Worm (Caenorhabditis elegans) whole organism, L1 larva: ENCODE data around the gene pxn-2.

Source experiments
- C04F5.9 ChIP-seq: sonication (generic microtip); optimal IDR thresholded peaks from 2 replicates; lab custom pipeline; 2016; ENCODE audit warnings: missing genetic modification characterization, missing compliant biosample characterization
- C34B4.2 ChIP-seq: sonication (generic microtip); optimal IDR thresholded peaks from 2 replicates; lab custom pipeline; 2017; ENCODE audit warnings: mild to moderate bottlenecking, missing genetic modification characterization, missing compliant biosample characterization
- Y116A8C.19 ChIP-seq: sonication (generic microtip); optimal IDR thresholded peaks from 2 replicates; lab custom pipeline; 2016; ENCODE audit warnings: missing compliant biosample characterization, missing genetic modification characterization, borderline replicate concordance
- aha-1 ChIP-seq: fragments of 150-350 bp; optimal IDR thresholded peaks from 2 replicates; lab custom pipeline; 2014; ENCODE audit warnings: missing biosample characterization, missing genetic modification characterization
- alr-1 ChIP-seq: fragments of 200-800 bp; sonication (Bioruptor generic); optimal IDR thresholded peaks from 2 replicates; lab custom pipeline; 2018; ENCODE audit warnings: borderline replicate concordance, mild to moderate bottlenecking, missing genetic modification characterization, missing compliant biosample characterization
- blmp-1 ChIP-seq: fragments of 150-350 bp; optimal IDR thresholded peaks from 2 replicates; lab custom pipeline; 2014; ENCODE audit warnings: missing biosample characterization, missing genetic modification characterization
- ceh-63 ChIP-seq: fragments of 200-800 bp; sonication (Bioruptor generic); optimal IDR thresholded peaks from 2 replicates; lab custom pipeline; 2018; ENCODE audit warnings: mild to moderate bottlenecking, missing genetic modification characterization, missing compliant biosample characterization
- ceh-88 ChIP-seq: fragments of 200-800 bp; sonication (Bioruptor generic); IDR thresholded peaks from 2 replicates; pipeline ENCODE4 v1.3.6; 2022; ENCODE audit warnings: missing genetic modification characterization, missing compliant biosample characterization
- ceh-90 ChIP-seq: sonication (generic microtip); optimal IDR thresholded peaks from 2 replicates; lab custom pipeline; 2016; ENCODE audit warnings: missing genetic modification characterization, missing compliant biosample characterization
- efl-1 ChIP-seq, 4 experiments: fragments of 150-350 bp; optimal IDR thresholded peaks in 3 of 4; peaks in 1 of 4; 1 replicate in 1 of 4; 2 replicates in 3 of 4; lab custom pipeline; 2014; ENCODE audit warnings: missing biosample characterization in 2 of 4, missing genetic modification characterization in 2 of 4, missing genetic modification reagents in 2 of 4
- egl-27 ChIP-seq, 2 experiments: fragments of 150-350 bp in 1 of 2; sonication (generic microtip); optimal IDR thresholded peaks; 3 replicates each; lab custom pipeline; 2017 to 2018; ENCODE audit warnings: missing biosample characterization in 2 of 2, missing genetic modification characterization in 2 of 2, missing genetic modification reagents in 2 of 2
- elt-2 ChIP-seq: sonication (generic microtip); optimal IDR thresholded peaks from 2 replicates; lab custom pipeline; 2016; ENCODE audit warnings: missing genetic modification characterization, mild to moderate bottlenecking, inconsistent platforms, missing compliant biosample characterization, missing genetic modification reagents
- ets-5 ChIP-seq: fragments of 200-800 bp; sonication (Bioruptor generic); IDR thresholded peaks from 2 replicates; pipeline ENCODE4 v1.3.6; 2022; ENCODE audit warnings: missing genetic modification characterization, missing compliant biosample characterization
- fkh-10 ChIP-seq: sonication (generic microtip); optimal IDR thresholded peaks from 2 replicates; lab custom pipeline; 2017; ENCODE audit warnings: missing biosample characterization, missing genetic modification reagents, missing genetic modification characterization
- fkh-4 ChIP-seq: sonication (generic microtip); optimal IDR thresholded peaks from 2 replicates; lab custom pipeline; 2016; ENCODE audit warnings: missing compliant biosample characterization, missing genetic modification characterization, borderline replicate concordance
- fkh-8 ChIP-seq: sonication (generic microtip); optimal IDR thresholded peaks from 2 replicates; lab custom pipeline; 2016; ENCODE audit warnings: mild to moderate bottlenecking, missing genetic modification characterization, missing compliant biosample characterization
- fos-1 ChIP-seq: fragments of 150-350 bp; optimal IDR thresholded peaks from 2 replicates; lab custom pipeline; 2014; ENCODE audit warnings: missing biosample characterization, missing genetic modification characterization
- hlh-17 ChIP-seq: fragments of 200-800 bp; sonication (Bioruptor generic); optimal IDR thresholded peaks from 2 replicates; lab custom pipeline; 2018; ENCODE audit warnings: missing genetic modification characterization, mild to moderate bottlenecking, missing compliant biosample characterization, moderate library complexity, borderline replicate concordance
- irx-1 ChIP-seq: sonication (generic microtip); optimal IDR thresholded peaks from 2 replicates; lab custom pipeline; 2016; ENCODE audit warnings: missing genetic modification characterization, missing compliant biosample characterization
- lin-13 ChIP-seq: fragments of 150-350 bp; optimal IDR thresholded peaks from 2 replicates; lab custom pipeline; 2014; ENCODE audit warnings: missing biosample characterization, missing genetic modification reagents, missing genetic modification characterization
- lin-35 ChIP-seq, 2 experiments: fragments of 150-350 bp; optimal IDR thresholded peaks; 2 replicates each; lab custom pipeline; 2014; ENCODE audit warnings: missing biosample characterization in 2 of 2, missing genetic modification characterization in 2 of 2, missing genetic modification reagents in 2 of 2
- lin-39 ChIP-seq: fragments of 150-350 bp; optimal IDR thresholded peaks from 2 replicates; lab custom pipeline; 2014; ENCODE audit warnings: missing biosample characterization, missing genetic modification reagents, missing genetic modification characterization
- lir-3 ChIP-seq: sonication (generic microtip); optimal IDR thresholded peaks from 2 replicates; lab custom pipeline; 2016; ENCODE audit warnings: mild to moderate bottlenecking, missing genetic modification characterization, moderate library complexity, missing compliant biosample characterization; ENCODE audit not compliant: poor library complexity
- lsy-2 ChIP-seq, 2 experiments: fragments of 150-350 bp; optimal IDR thresholded peaks; 2 replicates each; lab custom pipeline; 2014; ENCODE audit warnings: missing biosample characterization in 2 of 2, missing genetic modification characterization in 2 of 2
- mab-9 ChIP-seq: fragments of 200-800 bp; sonication (Bioruptor generic); IDR thresholded peaks from 2 replicates; pipeline ENCODE4 v1.3.6; 2022; ENCODE audit warnings: missing genetic modification reagents, missing genetic modification characterization, missing compliant biosample characterization
- mdl-1 ChIP-seq, 2 experiments: fragments of 150-350 bp; optimal IDR thresholded peaks; 2 replicates each; lab custom pipeline; 2014 to 2017; ENCODE audit warnings: missing biosample characterization in 2 of 2, missing genetic modification characterization in 2 of 2, inconsistent platforms in 1 of 2
- nhr-12 ChIP-seq: sonication (generic microtip); optimal IDR thresholded peaks from 2 replicates; lab custom pipeline; 2017; ENCODE audit warnings: missing biosample characterization, missing genetic modification characterization
- nhr-19 ChIP-seq: fragments of 200-800 bp; sonication (Bioruptor generic); conservative IDR thresholded peaks from 2 replicates; pipeline ENCODE4 v1.3.6; 2022; ENCODE audit warnings: missing genetic modification characterization, missing compliant biosample characterization
- nhr-237 ChIP-seq: fragments of 150-350 bp; optimal IDR thresholded peaks from 2 replicates; lab custom pipeline; 2014; ENCODE audit warnings: missing biosample characterization, missing genetic modification characterization
- nhr-71 ChIP-seq: sonication (generic microtip); optimal IDR thresholded peaks from 2 replicates; lab custom pipeline; 2016; ENCODE audit warnings: mild to moderate bottlenecking, missing genetic modification characterization, moderate library complexity, missing compliant biosample characterization
- nhr-76 ChIP-seq: sonication (generic microtip); optimal IDR thresholded peaks from 2 replicates; lab custom pipeline; 2017; ENCODE audit warnings: missing biosample characterization, missing genetic modification characterization
- nhr-84 ChIP-seq: sonication (generic microtip); optimal IDR thresholded peaks from 2 replicates; lab custom pipeline; 2017; ENCODE audit warnings: missing biosample characterization, missing genetic modification characterization
- nhr-90 ChIP-seq: sonication (generic microtip); optimal IDR thresholded peaks from 2 replicates; lab custom pipeline; 2016; ENCODE audit warnings: mild to moderate bottlenecking, missing genetic modification characterization, missing compliant biosample characterization; ENCODE audit not compliant: poor library complexity
- pax-3 ChIP-seq: fragments of 200-800 bp; sonication (Bioruptor generic); optimal IDR thresholded peaks from 2 replicates; lab custom pipeline; 2018; ENCODE audit warnings: mild to moderate bottlenecking, missing genetic modification characterization, moderate library complexity, missing compliant biosample characterization
- pqm-1 ChIP-seq: sonication (generic microtip); optimal IDR thresholded peaks from 3 replicates; lab custom pipeline; 2017; ENCODE audit warnings: missing biosample characterization, missing genetic modification characterization
- skn-1 ChIP-seq: fragments of 150-350 bp; optimal IDR thresholded peaks from 2 replicates; lab custom pipeline; 2014; ENCODE audit warnings: missing biosample characterization, missing genetic modification characterization
- snpc-4 ChIP-seq: fragments of 150-350 bp; optimal IDR thresholded peaks from 2 replicates; lab custom pipeline; 2014; ENCODE audit warnings: missing biosample characterization, missing genetic modification characterization
- swsn-7 ChIP-seq: sonication (generic microtip); optimal IDR thresholded peaks from 2 replicates; lab custom pipeline; 2016; ENCODE audit warnings: missing genetic modification characterization, missing compliant biosample characterization
- tbx-2 ChIP-seq: sonication (generic microtip); optimal IDR thresholded peaks from 2 replicates; lab custom pipeline; 2016; ENCODE audit warnings: missing genetic modification characterization, missing compliant biosample characterization
- unc-130 ChIP-seq: fragments of 150-350 bp; optimal IDR thresholded peaks from 2 replicates; lab custom pipeline; 2017; ENCODE audit warnings: missing biosample characterization, missing genetic modification characterization, inconsistent platforms
- unc-86 ChIP-seq: sonication (generic microtip); optimal IDR thresholded peaks from 2 replicates; lab custom pipeline; 2016; ENCODE audit warnings: missing genetic modification characterization, missing compliant biosample characterization
- unc-98 ChIP-seq: fragments of 200-800 bp; sonication (Bioruptor generic); IDR thresholded peaks from 2 replicates; pipeline ENCODE4 v1.3.6; 2022; ENCODE audit warnings: missing genetic modification characterization, missing compliant biosample characterization
- vab-15 ChIP-seq: sonication (generic microtip); optimal IDR thresholded peaks from 2 replicates; lab custom pipeline; 2017; ENCODE audit warnings: missing genotype, mild to moderate bottlenecking, missing genetic modification characterization, missing compliant biosample characterization
- zag-1 ChIP-seq: fragments of 150-350 bp; optimal IDR thresholded peaks from 2 replicates; lab custom pipeline; 2014; ENCODE audit warnings: missing biosample characterization, missing genetic modification characterization
- zip-4 ChIP-seq: fragments of 200-800 bp; sonication (Bioruptor generic); optimal IDR thresholded peaks from 2 replicates; lab custom pipeline; 2018; ENCODE audit warnings: mild to moderate bottlenecking, missing genetic modification characterization, moderate library complexity, missing compliant biosample characterization
- ztf-4 ChIP-seq: fragments of 150-350 bp; optimal IDR thresholded peaks from 2 replicates; lab custom pipeline; 2014; ENCODE audit warnings: missing biosample characterization, missing genetic modification characterization

pxn-2 gene

ce11 chrX:10956972-10957678, 22.0 kb downstream of the pxn-2 start:
- TF ChIP-seq elt-2 (tag; lab: Kevin White, UChicago) (peak; percentile 5), swsn-7 (tag; lab: Kevin White, UChicago) (no peak), nhr-71 (tag; lab: Kevin White, UChicago) (no peak), ceh-88 (GFP tag; lab: Robert Waterston, UW) (no peak), nhr-90 (no peak)
- TF ChIP-seq, all 84 proteins: peak for 1

- TF ChIP-seq skn-1 (tag; lab: Kevin White, UChicago) (no peak), nhr-19 (no peak), efl-1 (optimal IDR thresholded peaks at IDR 0.05; lab: Kevin White, UChicago) (no peak), efl-1 (GFP tag; optimal IDR thresholded peaks at IDR 0.05 in 1 of 2; lab: Kevin White, UChicago) (no peak), unc-130 (no peak), aha-1 (tag; lab: Kevin White, UChicago) (no peak), lir-3 (tag; lab: Kevin White, UChicago) (no peak), nhr-76 (no peak), nhr-71 (tag; lab: Kevin White, UChicago) (no peak), fkh-4 (tag; lab: Kevin White, UChicago) (no peak), ceh-88 (GFP tag; lab: Robert Waterston, UW) (no peak), swsn-7 (tag; lab: Kevin White, UChicago) (no peak), ceh-63 (GFP tag; lab: Kevin White, UChicago) (no peak), lsy-2 (tag; optimal IDR thresholded peaks at IDR 0.05; lab: Kevin White, UChicago) (no peak), unc-86 (no peak), unc-98 (GFP tag; lab: Robert Waterston, UW) (no peak), lin-39 (no peak), ztf-4 (tag; lab: Kevin White, UChicago) (no peak), egl-27 (tag; optimal IDR thresholded peaks at IDR 0.05; lab: Kevin White, UChicago) (no peak)
These were observed 25.3 kb downstream of the pxn-2 start, which contains the start of gene pbo-4 for ce11 chrX:10953834-10954233. TSS of gene pbo-4 (plus strand) at chrX:10954134.

- TF ChIP-seq zip-4 (GFP tag; lab: Kevin White, UChicago) (no peak), blmp-1 (tag; lab: Kevin White, UChicago) (no peak), nhr-237 (tag; lab: Kevin White, UChicago) (no peak), unc-86 (no peak), alr-1 (no peak), fos-1 (tag; lab: Kevin White, UChicago) (no peak), mdl-1 (tag; optimal IDR thresholded peaks at IDR 0.05; lab: Kevin White, UChicago) (no peak), unc-130 (no peak), ets-5 (GFP tag; lab: Robert Waterston, UW) (no peak), fkh-8 (no peak), ceh-90 (tag; lab: Kevin White, UChicago) (no peak), aha-1 (tag; lab: Kevin White, UChicago) (no peak), lin-13 (no peak), fkh-10 (no peak), ceh-88 (GFP tag; lab: Robert Waterston, UW) (no peak), nhr-84 (tag; lab: Kevin White, UChicago) (no peak), zag-1 (tag; lab: Kevin White, UChicago) (no peak), nhr-19 (no peak), nhr-12 (tag; lab: Kevin White, UChicago) (no peak), Y116A8C.19 (tag; lab: Kevin White, UChicago) (no peak)
These were observed 27.2 kb downstream of the pxn-2 start for ce11 chrX:10951922-10952321.

- no peak for TF ChIP-seq nhr-76
- TF ChIP-seq Y116A8C.19 (tag; lab: Kevin White, UChicago), result no peak
- TF ChIP-seq C34B4.2 (tag; lab: Kevin White, UChicago), result no peak
- no peak for TF ChIP-seq pqm-1 (tag; lab: Kevin White, UChicago)
- no peak for TF ChIP-seq snpc-4 (tag; lab: Kevin White, UChicago)
- peak in 1 of 2 experiments; percentile 9 for TF ChIP-seq lin-35 (GFP tag; optimal IDR thresholded peaks at IDR 0.05; lab: Kevin White, UChicago)
- no peak for TF ChIP-seq hlh-17 (GFP tag; lab: Kevin White, UChicago)
- TF ChIP-seq irx-1, result no peak
- TF ChIP-seq ceh-88 (GFP tag; lab: Robert Waterston, UW), result no peak
- TF ChIP-seq mab-9, result no peak
- TF ChIP-seq skn-1 (tag; lab: Kevin White, UChicago), result no peak
- no peak for TF ChIP-seq tbx-2 (tag; lab: Kevin White, UChicago)
- TF ChIP-seq C04F5.9, result no peak
- TF ChIP-seq nhr-12 (tag; lab: Kevin White, UChicago), result no peak
- TF ChIP-seq pax-3 (tag; lab: Kevin White, UChicago), result no peak
- no peak for TF ChIP-seq vab-15
- TF ChIP-seq blmp-1 (tag; lab: Kevin White, UChicago), result peak; percentile 60
These were observed 27.9 kb downstream of the pxn-2 start, which contains the start of gene K09C8.7 for ce11 chrX:10951168-10951567. TSS of gene K09C8.7 (minus strand) at chrX:10951393.
